Fruit fly (Drosophila melanogaster) whole organism, embryonic: ENCODE measurements around the gene Gr63a.

Experiments
- CG10267 ChIP-seq: fragments of 200-800 bp; sonication (Bioruptor generic); optimal IDR thresholded peaks from 2 replicates; lab custom pipeline; 2018; ENCODE audit warnings: missing biosample characterization, mild to moderate bottlenecking, missing genetic modification characterization, moderate library complexity
- CG10431 ChIP-seq: fragments of 200-800 bp; sonication (Bioruptor generic); optimal IDR thresholded peaks from 3 replicates; lab custom pipeline; 2018; ENCODE audit warnings: missing biosample characterization, mild to moderate bottlenecking, missing genetic modification characterization
- CG12104 ChIP-seq: fragments of 200-800 bp; sonication (Bioruptor generic); optimal IDR thresholded peaks from 3 replicates; lab custom pipeline; 2016; ENCODE audit warnings: missing biosample characterization, missing genetic modification characterization
- CG12236 ChIP-seq: fragments of 200-800 bp; sonication (Bioruptor generic); optimal IDR thresholded peaks from 2 replicates; lab custom pipeline; 2016; ENCODE audit warnings: missing biosample characterization, missing genetic modification characterization
- CG12391 ChIP-seq: fragments of 200-800 bp; sonication (Bioruptor generic); optimal IDR thresholded peaks from 3 replicates; lab custom pipeline; 2018; ENCODE audit warnings: missing biosample characterization, mild to moderate bottlenecking, missing genetic modification characterization, moderate library complexity
- CG12659 ChIP-seq: fragments of 200-800 bp; sonication (Bioruptor generic); optimal IDR thresholded peaks from 3 replicates; lab custom pipeline; 2017; ENCODE audit warnings: mild to moderate bottlenecking, missing biosample characterization, missing genetic modification reagents, missing genetic modification characterization
- CG18011 ChIP-seq: fragments of 200-800 bp; sonication (Bioruptor generic); optimal IDR thresholded peaks from 2 replicates; lab custom pipeline; 2017; ENCODE audit warnings: missing biosample characterization, missing genetic modification characterization, mild to moderate bottlenecking, moderate library complexity, missing genotype
- CG2202 ChIP-seq: fragments of 200-800 bp; sonication (Bioruptor generic); optimal IDR thresholded peaks from 2 replicates; lab custom pipeline; 2018; ENCODE audit warnings: missing biosample characterization, mild to moderate bottlenecking, missing genetic modification characterization
- CG32532 ChIP-seq: fragments of 200-800 bp; sonication (Bioruptor generic); IDR thresholded peaks from 2 replicates; pipeline ENCODE4 v1.3.6; 2022; ENCODE audit warnings: missing biosample characterization, missing genetic modification characterization
- CG4730 ChIP-seq: fragments of 200-800 bp; sonication (Bioruptor generic); IDR thresholded peaks from 2 replicates; pipeline ENCODE4 v1.3.6; 2022; ENCODE audit warnings: missing biosample characterization, missing genetic modification characterization
- CG4820 ChIP-seq: fragments of 200-800 bp; sonication (Bioruptor generic); optimal IDR thresholded peaks from 3 replicates; lab custom pipeline; 2016; ENCODE audit warnings: missing biosample characterization, missing genetic modification characterization
- CG6689 ChIP-seq: fragments of 200-800 bp; sonication (Bioruptor generic); IDR thresholded peaks from 2 replicates; pipeline ENCODE4 v1.3.6; 2022; ENCODE audit warnings: missing biosample characterization, missing genetic modification characterization
- CG8089 ChIP-seq: fragments of 200-800 bp; sonication (Bioruptor generic); optimal IDR thresholded peaks from 3 replicates; lab custom pipeline; 2016; ENCODE audit warnings: missing biosample characterization, missing genetic modification characterization
- CG9932 ChIP-seq: fragments of 200-800 bp; sonication (Bioruptor generic); IDR thresholded peaks from 2 replicates; pipeline ENCODE4 v1.3.6; 2022; ENCODE audit warnings: missing biosample characterization, missing genetic modification characterization
- Chrac-16 ChIP-seq: fragments of 200-800 bp; sonication (Bioruptor generic); optimal IDR thresholded peaks from 3 replicates; lab custom pipeline; 2016; ENCODE audit warnings: missing biosample characterization, missing genetic modification characterization
- Dad ChIP-seq: fragments of 200-800 bp; sonication (Bioruptor generic); optimal IDR thresholded peaks from 3 replicates; lab custom pipeline; 2016; ENCODE audit warnings: missing biosample characterization, missing genetic modification characterization
- Dip3 ChIP-seq: fragments of 200-800 bp; sonication (Bioruptor generic); optimal IDR thresholded peaks from 3 replicates; lab custom pipeline; 2016; ENCODE audit warnings: missing biosample characterization, missing genetic modification characterization
- Doc3 ChIP-seq: fragments of 200-800 bp; sonication (Bioruptor generic); IDR thresholded peaks from 3 replicates; pipeline ENCODE4 v1.3.6; 2022; ENCODE audit warnings: missing biosample characterization, missing genetic modification characterization; ENCODE audit not compliant: partially characterized antibody
- Drgx ChIP-seq: fragments of 200-800 bp; sonication (Bioruptor generic); IDR thresholded peaks from 2 replicates; pipeline ENCODE4 v1.3.6; 2022; ENCODE audit warnings: missing biosample characterization, missing genetic modification characterization
- Elba2 ChIP-seq: fragments of 200-800 bp; sonication (Bioruptor generic); optimal IDR thresholded peaks from 3 replicates; lab custom pipeline; 2016; ENCODE audit warnings: missing biosample characterization, missing genetic modification characterization
- HLH4C ChIP-seq: fragments of 200-800 bp; sonication (Bioruptor generic); IDR thresholded peaks from 3 replicates; pipeline ENCODE4 v1.3.6; 2022; ENCODE audit warnings: missing biosample characterization, missing genetic modification characterization; ENCODE audit not compliant: partially characterized antibody
- Lhr ChIP-seq: fragments of 200-800 bp; sonication (Bioruptor generic); optimal IDR thresholded peaks from 3 replicates; lab custom pipeline; 2017; ENCODE audit warnings: mild to moderate bottlenecking, missing biosample characterization, missing genetic modification reagents, missing genetic modification characterization
- Max ChIP-seq: fragments of 200-800 bp; sonication (Bioruptor generic); optimal IDR thresholded peaks from 2 replicates; lab custom pipeline; 2016; ENCODE audit warnings: missing biosample characterization, mild to moderate bottlenecking, missing genetic modification characterization
- Med ChIP-seq: fragments of 200-800 bp; sonication (Bioruptor generic); peaks from one replicate; lab custom pipeline; 2016; ENCODE audit warnings: missing biosample characterization, missing genetic modification characterization, mild to moderate bottlenecking, inconsistent platforms, moderate library complexity
- Myb ChIP-seq: fragments of 200-800 bp; sonication (Bioruptor generic); optimal IDR thresholded peaks from 2 replicates; lab custom pipeline; 2016; ENCODE audit warnings: missing biosample characterization, missing genetic modification characterization
- NC2β ChIP-seq: fragments of 200-800 bp; sonication (Bioruptor generic); optimal IDR thresholded peaks from 2 replicates; lab custom pipeline; 2016; ENCODE audit warnings: missing biosample characterization, missing genetic modification characterization
- Nf-YC ChIP-seq: fragments of 200-800 bp; optimal IDR thresholded peaks from 3 replicates; lab custom pipeline; 2019; ENCODE audit warnings: missing biosample characterization, mild to moderate bottlenecking, missing genetic modification characterization, moderate library complexity
- Optix ChIP-seq: fragments of 200-800 bp; sonication (Bioruptor generic); IDR thresholded peaks from 3 replicates; pipeline ENCODE4 v1.3.6; 2022; ENCODE audit warnings: missing biosample characterization, missing genetic modification characterization
- Rx ChIP-seq: fragments of 200-800 bp; sonication (Bioruptor generic); IDR thresholded peaks from 2 replicates; pipeline ENCODE4 v1.3.6; 2022; ENCODE audit warnings: missing biosample characterization, missing genetic modification characterization
- Ssrp ChIP-seq: fragments of 200-800 bp; sonication (Bioruptor generic); optimal IDR thresholded peaks from 2 replicates; lab custom pipeline; 2018; ENCODE audit warnings: missing biosample characterization, mild to moderate bottlenecking, missing genetic modification characterization, moderate library complexity
- Trl ChIP-seq, 3 experiments: fragments of >200 bp in 2 of 3; fragments of 200-800 bp in 1 of 3; sonication (Bioruptor generic) in 1 of 3; optimal IDR thresholded peaks; 2 replicates in 1 of 3; 3 replicates in 2 of 3; lab custom pipeline; 2016 to 2017; ENCODE audit warnings: missing biosample characterization in 1 of 3, missing genetic modification characterization in 1 of 3
- Xrp1 ChIP-seq: fragments of 200-800 bp; sonication (Bioruptor generic); IDR thresholded peaks from 2 replicates; pipeline ENCODE4 v1.3.6; 2022; ENCODE audit warnings: missing biosample characterization, missing genetic modification characterization
- bbx ChIP-seq: fragments of 200-800 bp; sonication (Bioruptor generic); IDR thresholded peaks from 2 replicates; pipeline ENCODE4 v1.3.6; 2022; ENCODE audit warnings: missing biosample characterization, missing genetic modification characterization; ENCODE audit not compliant: partially characterized antibody
- crc ChIP-seq: fragments of 200-800 bp; sonication (Bioruptor generic); optimal IDR thresholded peaks from 2 replicates; lab custom pipeline; 2016; ENCODE audit warnings: missing biosample characterization, missing genetic modification characterization
- ems ChIP-seq: fragments of 200-800 bp; sonication (Bioruptor generic); optimal IDR thresholded peaks from 3 replicates; lab custom pipeline; 2016; ENCODE audit warnings: missing biosample characterization, missing genetic modification characterization
- grau ChIP-seq: fragments of 200-800 bp; optimal IDR thresholded peaks from 3 replicates; lab custom pipeline; 2019; ENCODE audit warnings: missing biosample characterization, mild to moderate bottlenecking, missing genetic modification characterization, moderate library complexity
- jigr1 ChIP-seq: fragments of 200-800 bp; sonication (Bioruptor generic); IDR thresholded peaks from 3 replicates; pipeline ENCODE4 v1.3.6; 2022; ENCODE audit warnings: missing biosample characterization, missing genetic modification characterization
- kah ChIP-seq: fragments of 200-800 bp; sonication (Bioruptor generic); optimal IDR thresholded peaks from 2 replicates; lab custom pipeline; 2018; ENCODE audit warnings: missing biosample characterization, mild to moderate bottlenecking, missing genetic modification characterization
- lmd ChIP-seq: fragments of 200-800 bp; sonication (Bioruptor generic); IDR thresholded peaks from 2 replicates; pipeline ENCODE4 v1.3.6; 2022; ENCODE audit warnings: missing biosample characterization, missing genetic modification characterization
- nom ChIP-seq: fragments of 200-800 bp; sonication (Bioruptor generic); optimal IDR thresholded peaks from 2 replicates; lab custom pipeline; 2017; ENCODE audit warnings: missing biosample characterization, missing genetic modification characterization, mild to moderate bottlenecking, moderate library complexity, missing genetic modification reagents
- pan ChIP-seq, 4 experiments: fragments of >200 bp in 3 of 4; fragments of 200-800 bp in 1 of 4; sonication (Bioruptor generic) in 1 of 4; optimal IDR thresholded peaks in 3 of 4; IDR thresholded peaks in 1 of 4; 2 replicates each; pipeline versions ENCODE4 v1.3.6 to Lab custom; 2017 to 2022; ENCODE audit warnings: missing biosample characterization in 2 of 4, missing genetic modification characterization in 2 of 4, mixed read lengths in 1 of 4
- pzg ChIP-seq: fragments of 200-800 bp; sonication (Bioruptor generic); optimal IDR thresholded peaks from 3 replicates; lab custom pipeline; 2018; ENCODE audit warnings: missing biosample characterization, mild to moderate bottlenecking, missing genetic modification characterization, moderate library complexity
- salm ChIP-seq: fragments of 200-800 bp; sonication (Bioruptor generic); optimal IDR thresholded peaks from 2 replicates; lab custom pipeline; 2018; ENCODE audit warnings: missing biosample characterization, mild to moderate bottlenecking, missing genetic modification characterization
- sc ChIP-seq, 3 experiments: fragments of >200 bp in 2 of 3; fragments of 200-800 bp in 1 of 3; sonication (Bioruptor generic) in 1 of 3; optimal IDR thresholded peaks; 2 replicates in 2 of 3; 3 replicates in 1 of 3; lab custom pipeline; 2017; ENCODE audit warnings: mild to moderate bottlenecking in 1 of 3, missing biosample characterization in 1 of 3, missing genetic modification characterization in 1 of 3, missing genetic modification reagents in 1 of 3
- sens ChIP-seq: fragments of 200-800 bp; sonication (Bioruptor generic); peaks from one replicate; lab custom pipeline; 2016; ENCODE audit warnings: missing biosample characterization, missing genetic modification characterization
- tll ChIP-seq, 2 experiments: fragments of 200-800 bp in 1 of 2; fragments of >200 bp in 1 of 2; sonication (Bioruptor generic) in 1 of 2; optimal IDR thresholded peaks; 2 replicates each; lab custom pipeline; 2017 to 2019; ENCODE audit warnings: missing biosample characterization in 2 of 2, missing genetic modification characterization in 2 of 2, mild to moderate bottlenecking in 1 of 2, moderate library complexity in 1 of 2
- tx ChIP-seq: fragments of 200-800 bp; sonication (Bioruptor generic); optimal IDR thresholded peaks from 2 replicates; lab custom pipeline; 2016; ENCODE audit warnings: missing biosample characterization, missing genetic modification characterization
- unpg ChIP-seq: fragments of 200-800 bp; sonication (Bioruptor generic); optimal IDR thresholded peaks from 3 replicates; lab custom pipeline; 2018; ENCODE audit warnings: missing biosample characterization, mild to moderate bottlenecking, missing genetic modification characterization, moderate library complexity
- wor ChIP-seq: fragments of 200-800 bp; sonication (Bioruptor generic); IDR thresholded peaks from 2 replicates; pipeline ENCODE4 v1.3.6; 2022; ENCODE audit warnings: missing biosample characterization, missing genetic modification characterization

Gene Gr63a

DNA sequence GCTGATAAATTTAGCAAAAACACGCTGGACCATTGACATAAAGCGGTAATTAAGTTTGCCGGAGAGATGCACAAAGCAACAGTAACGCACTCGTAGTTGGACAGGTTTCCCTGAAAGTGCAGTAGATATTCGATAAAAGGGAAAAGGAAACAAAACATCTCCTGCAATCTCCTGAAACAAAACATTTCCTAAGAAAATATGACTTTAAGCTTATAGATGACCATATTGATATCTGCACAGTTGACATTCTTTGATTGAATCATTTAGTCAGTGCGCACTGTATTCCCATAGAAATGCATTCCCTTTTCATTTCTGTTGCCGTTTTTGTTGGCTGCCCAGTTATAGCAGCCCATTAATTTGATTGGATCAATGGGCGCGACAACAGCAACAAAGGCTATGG, 43.6 kb downstream of the Gr63a start:
- TF ChIP-seq pzg (GFP tag; lab: Kevin White, UChicago): no peak
- TF ChIP-seq CG12659: peak; percentile 30
- peak; percentile 23 for TF ChIP-seq CG12236 (GFP tag; lab: Kevin White, UChicago)
- TF ChIP-seq CG9932: no peak
- no peak for TF ChIP-seq kah (GFP tag; lab: Kevin White, UChicago)
- TF ChIP-seq CG32532 (GFP tag; lab: Robert Waterston, UW): no peak
- TF ChIP-seq Elba2: no peak
- no peak; the same call in 1 of the 2 replicates for TF ChIP-seq CG4730 (GFP tag; lab: Robert Waterston, UW)
- TF ChIP-seq Lhr (GFP tag; lab: Kevin White, UChicago): peak; percentile 18
- no peak for TF ChIP-seq sc (optimal IDR thresholded peaks at IDR 0.05; lab: Kevin White, UChicago)
- peak; percentile 55 for TF ChIP-seq sc (GFP tag; optimal IDR thresholded peaks at IDR 0.05; lab: Kevin White, UChicago)
- TF ChIP-seq Drgx (GFP tag; lab: Robert Waterston, UW): peak; percentile 37; the same call in 1 of the 2 replicates
- no peak for TF ChIP-seq Myb
- TF ChIP-seq Dip3 (GFP tag; lab: Kevin White, UChicago): no peak
- TF ChIP-seq CG10431 (GFP tag; lab: Kevin White, UChicago): no peak
- TF ChIP-seq tx: peak; percentile 39
- peak; percentile 60 for TF ChIP-seq CG8089 (GFP tag; lab: Kevin White, UChicago)
- TF ChIP-seq CG4820: peak; percentile 25
- TF ChIP-seq nom (GFP tag; lab: Kevin White, UChicago): peak; percentile 23
- peak; percentile 56 for TF ChIP-seq wor (GFP tag; lab: Robert Waterston, UW)
- TF ChIP-seq Max (GFP tag; lab: Kevin White, UChicago): no peak
- peak; percentile 66 for TF ChIP-seq Chrac-16
- no peak for TF ChIP-seq Trl (optimal IDR thresholded peaks at IDR 0.05; lab: Kevin White, UChicago)
- TF ChIP-seq Trl (GFP tag; optimal IDR thresholded peaks at IDR 0.05; lab: Kevin White, UChicago): peak; percentile 1
- TF ChIP-seq jigr1 (GFP tag; lab: Robert Waterston, UW): 0 out of 3 replicates have a peak, but pooled peaks have one; percentile 36
- TF ChIP-seq CG10267 (tag; lab: Kevin White, UChicago): peak; percentile 22
- no peak for TF ChIP-seq bbx (GFP tag; lab: Robert Waterston, UW)
- no peak for TF ChIP-seq tll (GFP tag; optimal IDR thresholded peaks at IDR 0.05; lab: Kevin White, UChicago)
- peak; percentile 49; the same call in 1 of the 2 replicates for TF ChIP-seq Rx (GFP tag; lab: Robert Waterston, UW)
- no peak for TF ChIP-seq ems (GFP tag; lab: Kevin White, UChicago)
- TF ChIP-seq Xrp1 (GFP tag; lab: Robert Waterston, UW): peak; percentile 71
- no peak for TF ChIP-seq Dad (GFP tag; lab: Kevin White, UChicago)
- TF ChIP-seq sens: peak; percentile 85
- no peak for TF ChIP-seq HLH4C
- TF ChIP-seq CG6689 (GFP tag; lab: Robert Waterston, UW): peak; percentile 72
- TF ChIP-seq pan (optimal IDR thresholded peaks at IDR 0.05; lab: Kevin White, UChicago): no peak
- TF ChIP-seq pan (GFP tag; optimal IDR thresholded peaks at IDR 0.05 in 1 of 2, IDR thresholded peaks at IDR 0.05 in 1 of 2): peak in 1 of 2 experiments; percentile 64
- no peak for TF ChIP-seq crc (GFP tag; lab: Kevin White, UChicago)
- peak; percentile 76 for TF ChIP-seq Ssrp (tag; lab: Kevin White, UChicago)
- peak; percentile 34 for TF ChIP-seq NC2β (GFP tag; lab: Kevin White, UChicago)
- no peak for TF ChIP-seq CG12104
- no peak for TF ChIP-seq Nf-YC (tag; lab: Kevin White, UChicago)
- no peak for TF ChIP-seq CG18011 (GFP tag; lab: Kevin White, UChicago)
- peak; percentile 89 for TF ChIP-seq grau (tag; lab: Kevin White, UChicago)
- TF ChIP-seq unpg (GFP tag; lab: Kevin White, UChicago): peak; percentile 67
- TF ChIP-seq CG12391 (tag; lab: Kevin White, UChicago): peak; percentile 62
- no peak for TF ChIP-seq Optix (GFP tag; lab: Robert Waterston, UW)
- TF ChIP-seq salm (tag; lab: Kevin White, UChicago): peak; percentile 41
- peak; percentile 66 for TF ChIP-seq lmd (GFP tag; lab: Robert Waterston, UW)
- peak; percentile 92 for TF ChIP-seq Med
- TF ChIP-seq Doc3: no peak
- peak; percentile 46 for TF ChIP-seq CG2202 (tag; lab: Kevin White, UChicago)
